Worm (Caenorhabditis elegans) whole organism, young adult: ENCODE results near the gene unc-61.

Experiments
- Y53G8AR.9 ChIP-seq: fragments of 200-800 bp; sonication (Bioruptor generic); conservative IDR thresholded peaks from 2 replicates; pipeline ENCODE4 v1.3.6; 2022; ENCODE audit warnings: missing genetic modification reagents, missing genetic modification characterization, missing compliant biosample characterization
- ccch-3 ChIP-seq: fragments of 200-800 bp; sonication (Bioruptor generic); optimal IDR thresholded peaks from 2 replicates; lab custom pipeline; 2018; ENCODE audit warnings: mild to moderate bottlenecking, missing genetic modification characterization, missing compliant biosample characterization
- cebp-2 ChIP-seq: fragments of 200-800 bp; sonication (Bioruptor generic); IDR thresholded peaks from 2 replicates; pipeline ENCODE4 v1.3.6; 2022; ENCODE audit warnings: missing genetic modification characterization, missing compliant biosample characterization
- pbrm-1 ChIP-seq: fragments of 200-800 bp; sonication (Bioruptor generic); IDR thresholded peaks from 2 replicates; pipeline ENCODE4 v1.3.6; 2022; ENCODE audit warnings: missing genetic modification reagents, missing genetic modification characterization, missing compliant biosample characterization
- unc-62 ChIP-seq: fragments of 150-350 bp; optimal IDR thresholded peaks from 2 replicates; lab custom pipeline; 2014; ENCODE audit warnings: missing biosample characterization, missing genetic modification reagents, missing genetic modification characterization

DNA sequence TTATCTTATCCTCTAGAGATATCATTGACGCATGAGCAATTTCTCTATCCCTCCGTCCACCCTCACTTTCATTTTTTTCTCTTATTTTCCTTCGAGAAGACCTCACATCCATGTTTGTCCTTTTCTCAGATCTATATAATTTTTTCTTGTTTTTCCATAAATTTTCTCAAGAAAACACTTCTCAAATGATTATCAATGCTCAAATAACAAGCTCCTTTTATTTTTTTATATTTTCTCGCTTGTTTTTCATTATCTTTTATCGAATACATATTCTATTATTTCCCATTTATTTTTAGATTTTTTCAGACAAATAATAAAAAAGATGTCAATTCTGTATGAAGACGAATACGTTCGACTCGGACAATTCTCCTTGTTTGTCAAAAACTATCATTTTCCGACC lies 11.0 kb downstream of the unc-61 start, which contains the start of gene R08A2.7:
- TF ChIP-seq Y53G8AR.9 (GFP tag; lab: Robert Waterston, UW) (no peak), pbrm-1 (GFP tag; lab: Robert Waterston, UW) (no peak), ccch-3 (GFP tag; lab: Kevin White, UChicago) (no peak), cebp-2 (GFP tag; lab: Robert Waterston, UW) (no peak), unc-62 (GFP tag; lab: Kevin White, UChicago) (no peak)
